Fruit fly (Drosophila melanogaster) whole organism, embryonic: ENCODE results near the gene yellow-f.

Experiments
- BtbVII ChIP-seq: fragments of 200-800 bp; sonication (Bioruptor generic); optimal IDR thresholded peaks from 3 replicates; lab custom pipeline; 2017; ENCODE audit warnings: missing biosample characterization, mild to moderate bottlenecking, missing genetic modification characterization
- C15 ChIP-seq: fragments of 200-800 bp; sonication (Bioruptor generic); IDR thresholded peaks from 3 replicates; pipeline ENCODE4 v1.3.6; 2022; ENCODE audit warnings: missing biosample characterization, missing genetic modification characterization
- CG10274 ChIP-seq: fragments of 200-800 bp; sonication (Bioruptor generic); optimal IDR thresholded peaks from 3 replicates; lab custom pipeline; 2017; ENCODE audit warnings: missing biosample characterization, mild to moderate bottlenecking, missing genetic modification characterization
- CG10543 ChIP-seq: fragments of 200-800 bp; sonication (Bioruptor generic); optimal IDR thresholded peaks from 3 replicates; lab custom pipeline; 2017; ENCODE audit warnings: missing biosample characterization, mild to moderate bottlenecking, missing genetic modification characterization, moderate library complexity
- CG12071 ChIP-seq: fragments of 200-800 bp; sonication (Bioruptor generic); optimal IDR thresholded peaks from 3 replicates; lab custom pipeline; 2018; ENCODE audit warnings: missing biosample characterization, mild to moderate bottlenecking, missing genetic modification characterization
- CG13287 ChIP-seq: fragments of 200-800 bp; sonication (Bioruptor generic); IDR thresholded peaks from 2 replicates; pipeline ENCODE4 v1.3.6; 2022; ENCODE audit warnings: missing biosample characterization, missing genetic modification characterization; ENCODE audit not compliant: partially characterized antibody
- CG14050 ChIP-seq: fragments of 200-800 bp; sonication (Bioruptor generic); IDR thresholded peaks from 3 replicates; pipeline ENCODE4 v1.3.6; 2022; ENCODE audit warnings: missing biosample characterization, missing genetic modification characterization
- CG15269 ChIP-seq: fragments of 200-800 bp; sonication (Bioruptor generic); optimal IDR thresholded peaks from 2 replicates; lab custom pipeline; 2018; ENCODE audit warnings: missing biosample characterization, mild to moderate bottlenecking, missing genetic modification characterization, moderate library complexity
- CG1602 ChIP-seq: fragments of 200-800 bp; sonication (Bioruptor generic); optimal IDR thresholded peaks from 3 replicates; lab custom pipeline; 2016; ENCODE audit warnings: missing biosample characterization, missing genetic modification characterization
- CG17568 ChIP-seq: fragments of 200-800 bp; sonication (Bioruptor generic); optimal IDR thresholded peaks from 2 replicates; lab custom pipeline; 2018; ENCODE audit warnings: missing biosample characterization, mild to moderate bottlenecking, missing genetic modification characterization, moderate library complexity
- CG18011 ChIP-seq: fragments of 200-800 bp; sonication (Bioruptor generic); optimal IDR thresholded peaks from 2 replicates; lab custom pipeline; 2017; ENCODE audit warnings: missing biosample characterization, missing genetic modification characterization, mild to moderate bottlenecking, moderate library complexity, missing genotype
- CG18262 ChIP-seq: fragments of 200-800 bp; optimal IDR thresholded peaks from 3 replicates; lab custom pipeline; 2019; ENCODE audit warnings: missing biosample characterization, mild to moderate bottlenecking, missing genetic modification characterization, moderate library complexity
- CG18476 ChIP-seq: fragments of 200-800 bp; sonication (Bioruptor generic); optimal IDR thresholded peaks from 2 replicates; lab custom pipeline; 2016; ENCODE audit warnings: missing biosample characterization, mild to moderate bottlenecking, missing genetic modification characterization
- CG3281 ChIP-seq: fragments of 200-800 bp; sonication (Bioruptor generic); optimal IDR thresholded peaks from 3 replicates; lab custom pipeline; 2017; ENCODE audit warnings: missing biosample characterization, mild to moderate bottlenecking, missing genetic modification characterization
- CG4854 ChIP-seq: fragments of 200-800 bp; sonication (Bioruptor generic); optimal IDR thresholded peaks from 2 replicates; lab custom pipeline; 2016; ENCODE audit warnings: missing biosample characterization, missing genetic modification characterization, inconsistent platforms
- CG5245 ChIP-seq: fragments of 200-800 bp; sonication (Bioruptor generic); optimal IDR thresholded peaks from 3 replicates; lab custom pipeline; 2016; ENCODE audit warnings: missing biosample characterization, missing genetic modification characterization
- CG6654 ChIP-seq: fragments of 200-800 bp; sonication (Bioruptor generic); optimal IDR thresholded peaks from 2 replicates; lab custom pipeline; 2017; ENCODE audit warnings: missing biosample characterization, mild to moderate bottlenecking, missing genetic modification characterization
- CG6689 ChIP-seq: fragments of 200-800 bp; sonication (Bioruptor generic); IDR thresholded peaks from 2 replicates; pipeline ENCODE4 v1.3.6; 2022; ENCODE audit warnings: missing biosample characterization, missing genetic modification characterization
- CG6791 ChIP-seq: fragments of 200-800 bp; sonication (Bioruptor generic); IDR thresholded peaks from 3 replicates; pipeline ENCODE4 v1.3.6; 2022; ENCODE audit warnings: missing biosample characterization, missing genetic modification characterization; ENCODE audit not compliant: partially characterized antibody
- CG6854 ChIP-seq: fragments of 200-800 bp; sonication (Bioruptor generic); optimal IDR thresholded peaks from 3 replicates; lab custom pipeline; 2017; ENCODE audit warnings: missing biosample characterization, mild to moderate bottlenecking, missing genetic modification characterization
- CG7839 ChIP-seq: fragments of 200-800 bp; sonication (Bioruptor generic); optimal IDR thresholded peaks from 3 replicates; lab custom pipeline; 2018; ENCODE audit warnings: missing biosample characterization, mild to moderate bottlenecking, missing genetic modification characterization, moderate library complexity
- CG8388 ChIP-seq: fragments of 200-800 bp; sonication (Bioruptor generic); optimal IDR thresholded peaks from 2 replicates; lab custom pipeline; 2019; ENCODE audit warnings: missing biosample characterization, mild to moderate bottlenecking, missing genetic modification characterization, moderate library complexity
- CrebB ChIP-seq: fragments of 200-800 bp; sonication (Bioruptor generic); optimal IDR thresholded peaks from 3 replicates; lab custom pipeline; 2018; ENCODE audit warnings: missing biosample characterization, mild to moderate bottlenecking, missing genetic modification characterization
- Dref ChIP-seq: fragments of 200-800 bp; sonication (Bioruptor generic); IDR thresholded peaks from 2 replicates; pipeline ENCODE4 v1.3.6; 2022; ENCODE audit warnings: missing biosample characterization, missing genetic modification characterization
- Elba2 ChIP-seq: fragments of 200-800 bp; sonication (Bioruptor generic); optimal IDR thresholded peaks from 3 replicates; lab custom pipeline; 2016; ENCODE audit warnings: missing biosample characterization, missing genetic modification characterization
- Gsc ChIP-seq: fragments of 200-800 bp; sonication (Bioruptor generic); IDR thresholded peaks from 2 replicates; pipeline ENCODE4 v1.3.6; 2022; ENCODE audit warnings: missing biosample characterization, missing genetic modification characterization
- HHEX ChIP-seq: fragments of 200-800 bp; sonication (Bioruptor generic); optimal IDR thresholded peaks from 3 replicates; lab custom pipeline; 2017; ENCODE audit warnings: missing biosample characterization, mild to moderate bottlenecking, missing genetic modification characterization, missing genetic modification reagents
- Hand ChIP-seq: fragments of 200-800 bp; sonication (Bioruptor generic); optimal IDR thresholded peaks from 2 replicates; lab custom pipeline; 2017; ENCODE audit warnings: mild to moderate bottlenecking, missing biosample characterization, missing genetic modification reagents, missing genetic modification characterization
- Med ChIP-seq: fragments of 200-800 bp; sonication (Bioruptor generic); peaks from one replicate; lab custom pipeline; 2016; ENCODE audit warnings: missing biosample characterization, missing genetic modification characterization, mild to moderate bottlenecking, inconsistent platforms, moderate library complexity
- Neu2 ChIP-seq: fragments of 200-800 bp; sonication (Bioruptor generic); optimal IDR thresholded peaks from 3 replicates; lab custom pipeline; 2016; ENCODE audit warnings: missing biosample characterization, missing genetic modification characterization, borderline replicate concordance
- Six4 ChIP-seq: fragments of 200-800 bp; sonication (Bioruptor generic); optimal IDR thresholded peaks from 2 replicates; lab custom pipeline; 2016; ENCODE audit warnings: missing biosample characterization, missing genetic modification characterization
- Sry-β ChIP-seq: fragments of 200-800 bp; sonication (Bioruptor generic); optimal IDR thresholded peaks from 2 replicates; lab custom pipeline; 2018; ENCODE audit warnings: missing biosample characterization, mild to moderate bottlenecking, missing genetic modification characterization, moderate library complexity
- Sry-δ ChIP-seq: fragments of 200-800 bp; sonication (Bioruptor generic); optimal IDR thresholded peaks from 2 replicates; lab custom pipeline; 2016; ENCODE audit warnings: missing biosample characterization, missing genetic modification characterization
- bsh ChIP-seq, 2 experiments: fragments of 200-800 bp; sonication (Bioruptor generic); optimal IDR thresholded peaks; 2 replicates each; lab custom pipeline; 2017 to 2018; ENCODE audit warnings: mild to moderate bottlenecking in 2 of 2, missing biosample characterization in 2 of 2, missing genetic modification characterization in 2 of 2, moderate library complexity in 1 of 2
- cg ChIP-seq: fragments of 200-800 bp; sonication (Bioruptor generic); optimal IDR thresholded peaks from 3 replicates; lab custom pipeline; 2019; ENCODE audit warnings: missing biosample characterization, mild to moderate bottlenecking, missing genetic modification characterization, moderate library complexity
- chif ChIP-seq, 2 experiments: fragments of 200-800 bp; sonication (Bioruptor generic); optimal IDR thresholded peaks; 3 replicates each; lab custom pipeline; 2016; ENCODE audit warnings: missing biosample characterization in 2 of 2, missing genetic modification characterization in 2 of 2
- corto ChIP-seq: fragments of 200-800 bp; sonication (Bioruptor generic); optimal IDR thresholded peaks from 2 replicates; lab custom pipeline; 2016; ENCODE audit warnings: missing biosample characterization, mild to moderate bottlenecking, missing genetic modification characterization, moderate library complexity
- croc ChIP-seq: fragments of 200-800 bp; sonication (Bioruptor generic); conservative IDR thresholded peaks from 3 replicates; pipeline ENCODE4 v1.3.6; 2022; ENCODE audit warnings: missing biosample characterization, missing genetic modification characterization
- dmrt99B ChIP-seq: fragments of 200-800 bp; sonication (Bioruptor generic); optimal IDR thresholded peaks from 2 replicates; lab custom pipeline; 2018; ENCODE audit warnings: missing biosample characterization, mild to moderate bottlenecking, missing genetic modification characterization, moderate library complexity
- hb ChIP-seq: fragments of 200-800 bp; sonication (Bioruptor generic); IDR thresholded peaks from 3 replicates; pipeline ENCODE4 v1.3.6; 2022; ENCODE audit warnings: missing biosample characterization, missing genetic modification characterization; ENCODE audit not compliant: partially characterized antibody
- luna ChIP-seq: fragments of 200-800 bp; sonication (Bioruptor generic); optimal IDR thresholded peaks from 2 replicates; lab custom pipeline; 2016; ENCODE audit warnings: missing biosample characterization, missing genetic modification characterization
- nom ChIP-seq: fragments of 200-800 bp; sonication (Bioruptor generic); optimal IDR thresholded peaks from 2 replicates; lab custom pipeline; 2017; ENCODE audit warnings: missing biosample characterization, missing genetic modification characterization, mild to moderate bottlenecking, moderate library complexity, missing genetic modification reagents
- peb ChIP-seq: fragments of 200-800 bp; sonication (Bioruptor generic); IDR thresholded peaks from 2 replicates; pipeline ENCODE4 v1.3.6; 2022; ENCODE audit warnings: missing biosample characterization, missing genetic modification characterization
- prd ChIP-seq, 3 experiments: fragments of >200 bp in 2 of 3; fragments of 200-800 bp in 1 of 3; sonication (Bioruptor generic) in 1 of 3; optimal IDR thresholded peaks in 2 of 3; IDR thresholded peaks in 1 of 3; 2 replicates in 2 of 3; 3 replicates in 1 of 3; pipeline versions ENCODE4 v1.3.6 to Lab custom; 2017 to 2022; ENCODE audit warnings: missing biosample characterization in 1 of 3, missing genetic modification characterization in 1 of 3
- psq ChIP-seq: fragments of 200-800 bp; sonication (Bioruptor generic); optimal IDR thresholded peaks from 2 replicates; lab custom pipeline; 2017; ENCODE audit warnings: missing biosample characterization, missing genetic modification characterization
- row ChIP-seq: fragments of 200-800 bp; sonication (Bioruptor generic); IDR thresholded peaks from 3 replicates; pipeline ENCODE4 v1.3.6; 2022; ENCODE audit warnings: missing biosample characterization, missing genetic modification characterization
- sens ChIP-seq: fragments of 200-800 bp; sonication (Bioruptor generic); peaks from one replicate; lab custom pipeline; 2016; ENCODE audit warnings: missing biosample characterization, missing genetic modification characterization
- tna ChIP-seq: fragments of 200-800 bp; sonication (Bioruptor generic); IDR thresholded peaks from 2 replicates; pipeline ENCODE4 v1.3.6; 2022; ENCODE audit warnings: missing biosample characterization, missing genetic modification characterization; ENCODE audit not compliant: partially characterized antibody
- zen2 ChIP-seq: fragments of 200-800 bp; sonication (Bioruptor generic); IDR thresholded peaks from 3 replicates; pipeline ENCODE4 v1.3.6; 2022; ENCODE audit warnings: missing biosample characterization, missing genetic modification characterization; ENCODE audit not compliant: partially characterized antibody

Gene yellow-f

DNA sequence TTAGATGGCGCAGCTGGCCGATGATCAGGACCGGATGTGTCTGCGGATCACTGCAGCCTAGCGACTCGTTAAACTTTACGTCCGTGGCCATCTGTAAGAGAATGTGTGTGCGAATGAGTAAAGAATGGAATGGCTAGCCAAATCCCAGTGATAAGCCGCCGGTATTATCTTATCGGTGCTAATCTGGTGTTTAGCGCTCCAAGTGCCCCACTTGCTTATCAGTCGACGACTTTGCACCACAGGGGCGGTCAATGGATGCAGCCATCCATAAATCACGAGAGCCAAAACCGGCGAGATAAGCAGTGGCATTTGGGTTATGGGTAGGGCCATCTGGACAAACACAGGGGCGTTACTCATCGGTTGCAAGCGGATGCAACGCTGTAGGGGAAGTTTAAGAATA lies 32.8 kb downstream of the yellow-f start (continued):
- TF ChIP-seq luna (GFP tag; lab: Kevin White, UChicago): no peak
- no peak for TF ChIP-seq Med (GFP tag; lab: Kevin White, UChicago)
- TF ChIP-seq Hand: no peak
- TF ChIP-seq CG18262 (tag; lab: Kevin White, UChicago): no peak
- TF ChIP-seq CG6654 (GFP tag; lab: Kevin White, UChicago): no peak
- no peak for TF ChIP-seq CG12071 (GFP tag; lab: Kevin White, UChicago)
- TF ChIP-seq CG8388 (GFP tag; lab: Kevin White, UChicago): no peak
- TF ChIP-seq CG14050 (GFP tag; lab: Robert Waterston, UW): no peak
- TF ChIP-seq Dref: no peak
- TF ChIP-seq CG5245 (GFP tag; lab: Kevin White, UChicago): no peak
- no peak for TF ChIP-seq hb (GFP tag; lab: Robert Waterston, UW)
- TF ChIP-seq Six4: no peak
- TF ChIP-seq chif (GFP tag; optimal IDR thresholded peaks at IDR 0.05; lab: Kevin White, UChicago): no peak
- TF ChIP-seq cg (GFP tag; lab: Kevin White, UChicago): no peak
- TF ChIP-seq zen2 (GFP tag; lab: Robert Waterston, UW): no peak
- TF ChIP-seq CG6854 (GFP tag; lab: Kevin White, UChicago): no peak
- peak; percentile 18 for TF ChIP-seq corto (GFP tag; lab: Kevin White, UChicago)
- no peak for TF ChIP-seq CG17568 (GFP tag; lab: Kevin White, UChicago)
- TF ChIP-seq CG4854 (GFP tag; lab: Kevin White, UChicago): no peak
- no peak for TF ChIP-seq BtbVII (GFP tag; lab: Kevin White, UChicago)
- no peak for TF ChIP-seq nom
- no peak for TF ChIP-seq peb (GFP tag; lab: Robert Waterston, UW)
- TF ChIP-seq croc: no peak
- peak; percentile 1 for TF ChIP-seq CG3281 (GFP tag; lab: Kevin White, UChicago)
- no peak for TF ChIP-seq CG18011 (GFP tag; lab: Kevin White, UChicago)
- TF ChIP-seq row (GFP tag; lab: Robert Waterston, UW): no peak
- no peak for TF ChIP-seq CG18476 (GFP tag; lab: Kevin White, UChicago)
- peak; percentile 18 for TF ChIP-seq sens (GFP tag; lab: Kevin White, UChicago)
- TF ChIP-seq CG6791 (GFP tag; lab: Robert Waterston, UW): no peak
- TF ChIP-seq C15: no peak
- no peak for TF ChIP-seq Gsc (GFP tag; lab: Robert Waterston, UW)

dm6 chr3R:12957388-12957787 lies 35.6 kb downstream of the yellow-f start:
- no peak for TF ChIP-seq tna (GFP tag; lab: Robert Waterston, UW)
- TF ChIP-seq CrebB (tag; lab: Kevin White, UChicago): no peak
- TF ChIP-seq sens (GFP tag; lab: Kevin White, UChicago): peak; percentile 47
- TF ChIP-seq row (GFP tag; lab: Robert Waterston, UW): 0 out of 3 replicates have a peak, but pooled peaks have one; percentile 13
- TF ChIP-seq HHEX (GFP tag; lab: Kevin White, UChicago): no peak
- TF ChIP-seq prd (optimal IDR thresholded peaks at IDR 0.05; lab: Kevin White, UChicago): no peak
- peak; percentile 42; the same call in 1 of the 3 replicates for TF ChIP-seq prd (GFP tag; IDR thresholded peaks at IDR 0.05; lab: Robert Waterston, UW)
- TF ChIP-seq CG7839: no peak
- TF ChIP-seq Neu2: no peak
- no peak for TF ChIP-seq Sry-δ (GFP tag; lab: Kevin White, UChicago)
- TF ChIP-seq chif (GFP tag; optimal IDR thresholded peaks at IDR 0.05; lab: Kevin White, UChicago): peak in 1 of 2 experiments; percentile 3
- TF ChIP-seq psq: no peak
- TF ChIP-seq bsh (GFP tag; optimal IDR thresholded peaks at IDR 0.05; lab: Kevin White, UChicago): no peak
- no peak for TF ChIP-seq CG13287 (GFP tag; lab: Robert Waterston, UW)
- TF ChIP-seq CG6689 (GFP tag; lab: Robert Waterston, UW): 0 out of 2 replicates have a peak, but pooled peaks have one; percentile 13
- no peak for TF ChIP-seq CG1602 (GFP tag; lab: Kevin White, UChicago)
- no peak for TF ChIP-seq CG15269 (tag; lab: Kevin White, UChicago)
- TF ChIP-seq Sry-β (GFP tag; lab: Kevin White, UChicago): no peak
- TF ChIP-seq CG6654 (GFP tag; lab: Kevin White, UChicago): no peak
- TF ChIP-seq dmrt99B (tag; lab: Kevin White, UChicago): no peak
- TF ChIP-seq Elba2 (GFP tag; lab: Kevin White, UChicago): no peak
- no peak for TF ChIP-seq CG10543 (GFP tag; lab: Kevin White, UChicago)
- TF ChIP-seq CG10274: no peak
